Fruit fly (Drosophila melanogaster): ENCODE data around the gene CG14244.

dm6 chr3R:26727014-26727413, 1.1 kb downstream of the CG14244 start, which contains the start of gene CG14246:
- TF ChIP-seq Myc (optimal IDR thresholded peaks at IDR 0.05) (no peak), Rel (GFP tag; optimal IDR thresholded peaks at IDR 0.05) (no peak), Rel (tag; optimal IDR thresholded peaks at IDR 0.05) (no peak), ey (GFP tag; optimal IDR thresholded peaks at IDR 0.05) (no peak), Hr83 (GFP tag; optimal IDR thresholded peaks at IDR 0.05; ENCODE audit: poor library complexity, severe bottlenecking) (no peak), usp (GFP tag; optimal IDR thresholded peaks at IDR 0.05) (no peak), Jra (GFP tag; optimal IDR thresholded peaks at IDR 0.05) (no peak), Hr78 (GFP tag; optimal IDR thresholded peaks at IDR 0.05) (no peak), Abd-B (GFP tag; optimal IDR thresholded peaks at IDR 0.05) (no peak), CG9705 (GFP tag; optimal IDR thresholded peaks at IDR 0.05) (no peak)
